Worm (Caenorhabditis elegans) whole organism, mixed stage, embryonic: ENCODE results near the gene C55B6.5.

Experiments used
- nhr-28 ChIP-seq: fragments of 150-350 bp; optimal IDR thresholded peaks from 2 replicates; lab custom pipeline; 2014; ENCODE audit warnings: missing biosample characterization, missing genetic modification characterization
- unc-62 ChIP-seq: fragments of 150-350 bp; optimal IDR thresholded peaks from 2 replicates; lab custom pipeline; 2014; ENCODE audit warnings: missing biosample characterization, missing genetic modification reagents, missing genetic modification characterization

ce11 chrX:7234074-7234453, 29.0 kb upstream of the C55B6.5 start:
- TF ChIP-seq nhr-28 (tag; lab: Kevin White, UChicago) (no peak), unc-62 (no peak)
